Worm (Caenorhabditis elegans) whole organism, L3 larva: ENCODE measurements around the gene srh-287.

Experiments used
- R02D3.7 ChIP-seq: fragments of 150-350 bp; optimal IDR thresholded peaks from 2 replicates; lab custom pipeline; 2014; ENCODE audit warnings: missing biosample characterization, missing genetic modification characterization
- ceh-9 ChIP-seq: sonication (generic microtip); optimal IDR thresholded peaks from 2 replicates; lab custom pipeline; 2018; ENCODE audit warnings: missing biosample characterization, missing genetic modification characterization
- daf-12 ChIP-seq: fragments of 150-350 bp; optimal IDR thresholded peaks from 2 replicates; lab custom pipeline; 2014; ENCODE audit warnings: missing biosample characterization, missing genetic modification reagents, missing genetic modification characterization
- elt-2 ChIP-seq: sonication (generic microtip); optimal IDR thresholded peaks from 2 replicates; lab custom pipeline; 2016; ENCODE audit warnings: missing genetic modification reagents, mild to moderate bottlenecking, missing genetic modification characterization, missing compliant biosample characterization
- fkh-2 ChIP-seq: fragments of 150-350 bp; optimal IDR thresholded peaks from 2 replicates; lab custom pipeline; 2014; ENCODE audit warnings: missing biosample characterization, missing genetic modification reagents, missing genetic modification characterization
- fos-1 ChIP-seq: fragments of 150-350 bp; optimal IDR thresholded peaks from 2 replicates; lab custom pipeline; 2014; ENCODE audit warnings: missing biosample characterization, missing genetic modification characterization
- jun-1 ChIP-seq: fragments of 150-350 bp; optimal IDR thresholded peaks from 2 replicates; lab custom pipeline; 2014; ENCODE audit warnings: missing biosample characterization, missing genetic modification reagents, missing genetic modification characterization
- nhr-12 ChIP-seq: fragments of 150-350 bp; optimal IDR thresholded peaks from 2 replicates; lab custom pipeline; 2014; ENCODE audit warnings: missing biosample characterization, missing genetic modification characterization
- nhr-237 ChIP-seq: fragments of 150-350 bp; optimal IDR thresholded peaks from 2 replicates; lab custom pipeline; 2014; ENCODE audit warnings: missing biosample characterization, missing genetic modification characterization
- sea-2 ChIP-seq: fragments of 150-350 bp; sonication (generic microtip); optimal IDR thresholded peaks from 4 replicates; lab custom pipeline; 2014; ENCODE audit warnings: missing biosample characterization, missing genetic modification reagents, missing genetic modification characterization
- skn-1 ChIP-seq: fragments of 150-350 bp; optimal IDR thresholded peaks from 2 replicates; lab custom pipeline; 2014; ENCODE audit warnings: missing biosample characterization, missing genetic modification characterization
- snpc-4 ChIP-seq: fragments of 150-350 bp; optimal IDR thresholded peaks from 2 replicates; lab custom pipeline; 2014; ENCODE audit warnings: missing biosample characterization, missing genetic modification characterization
- unc-62 ChIP-seq: fragments of 150-350 bp; sonication (generic microtip); optimal IDR thresholded peaks from 4 replicates; lab custom pipeline; 2014; ENCODE audit warnings: missing biosample characterization, missing genetic modification reagents, missing genetic modification characterization

The srh-287 gene

DNA sequence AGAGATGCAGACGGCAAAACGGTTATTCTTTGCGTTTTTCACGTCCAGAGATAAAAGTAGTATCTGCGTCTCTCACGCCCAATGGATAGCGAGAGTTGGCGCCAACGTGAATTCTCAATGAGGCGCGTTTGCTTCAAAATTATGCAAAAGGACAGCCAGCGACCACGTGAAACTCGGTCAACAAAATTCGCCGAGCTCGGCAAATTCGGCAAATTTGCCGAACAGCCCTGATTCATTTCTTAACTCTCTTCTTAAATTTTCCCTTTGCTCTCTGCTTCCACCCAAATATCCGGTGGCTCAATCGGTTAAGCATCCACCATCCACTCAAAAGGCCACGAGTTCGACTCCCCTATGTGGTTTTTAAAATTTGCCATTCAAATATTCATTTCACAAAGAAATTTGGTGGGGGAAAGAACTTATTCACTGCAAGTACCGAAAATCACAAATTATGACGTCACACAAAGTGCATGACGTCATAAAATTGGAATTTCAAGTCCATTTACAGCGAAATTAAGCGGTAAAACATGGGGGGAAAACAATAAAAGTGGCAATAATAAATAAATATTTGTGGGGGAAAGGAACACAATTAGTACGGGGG, 44.8 kb downstream of the srh-287 start:
- TF ChIP-seq fkh-2 (no peak), daf-12 (no peak), nhr-12 (tag; lab: Kevin White, UChicago) (no peak), skn-1 (tag; lab: Kevin White, UChicago) (no peak), sea-2 (GFP tag; lab: Kevin White, UChicago) (no peak), nhr-237 (no peak), jun-1 (tag; lab: Kevin White, UChicago) (no peak), snpc-4 (tag; lab: Kevin White, UChicago) (no peak), unc-62 (GFP tag; lab: Kevin White, UChicago) (no peak), ceh-9 (tag; lab: Kevin White, UChicago) (no peak), R02D3.7 (no peak), elt-2 (tag; lab: Kevin White, UChicago) (no peak), fos-1 (no peak)
